Worm (Caenorhabditis elegans) whole organism, young adult: ENCODE measurements around the gene F11C1.10.

Experiments
- F23B12.7 ChIP-seq: sonication (generic microtip); optimal IDR thresholded peaks from 2 replicates; lab custom pipeline; 2017; ENCODE audit warnings: missing genetic modification characterization, mild to moderate bottlenecking, missing compliant biosample characterization, antibody characterized with exemption, moderate library complexity; ENCODE audit not compliant: insufficient read depth
- F37B4.10 ChIP-seq: fragments of 200-800 bp; sonication (Bioruptor generic); IDR thresholded peaks from 2 replicates; pipeline ENCODE4 v1.3.6; 2022; ENCODE audit warnings: missing genetic modification characterization, missing compliant biosample characterization
- F49E8.2 ChIP-seq: sonication (generic microtip); optimal IDR thresholded peaks from 3 replicates; lab custom pipeline; 2017; ENCODE audit warnings: missing genetic modification characterization, mild to moderate bottlenecking, missing compliant biosample characterization, antibody characterized with exemption, moderate library complexity; ENCODE audit not compliant: insufficient read depth
- ceh-100 ChIP-seq: fragments of 200-800 bp; sonication (Bioruptor generic); IDR thresholded peaks from 2 replicates; pipeline ENCODE4 v1.3.6; 2022; ENCODE audit warnings: missing genetic modification reagents, missing genetic modification characterization, missing compliant biosample characterization
- chd-7 ChIP-seq: sonication (generic microtip); optimal IDR thresholded peaks from 2 replicates; lab custom pipeline; 2016; ENCODE audit warnings: mild to moderate bottlenecking, missing genetic modification characterization, moderate library complexity, missing compliant biosample characterization
- lin-35 ChIP-seq, 3 experiments: fragments of 150-350 bp in 2 of 3; sonication (generic microtip) in 1 of 3; optimal IDR thresholded peaks; 2 replicates each; lab custom pipeline; 2014 to 2018; ENCODE audit warnings: missing biosample characterization in 3 of 3, missing genetic modification characterization in 3 of 3, missing genetic modification reagents in 3 of 3
- lin-40 ChIP-seq: sonication (generic microtip); optimal IDR thresholded peaks from 2 replicates; lab custom pipeline; 2016; ENCODE audit warnings: missing genetic modification characterization, mild to moderate bottlenecking, missing compliant biosample characterization, missing genotype, missing genetic modification reagents
- madf-10 ChIP-seq: sonication (generic microtip); optimal IDR thresholded peaks from 2 replicates; lab custom pipeline; 2016; ENCODE audit warnings: mild to moderate bottlenecking, missing genetic modification characterization, missing compliant biosample characterization
- nhr-120 ChIP-seq: fragments of 200-800 bp; sonication (Bioruptor generic); IDR thresholded peaks from 2 replicates; pipeline ENCODE4 v1.3.6; 2022; ENCODE audit warnings: missing genetic modification characterization, missing compliant biosample characterization
- nhr-27 ChIP-seq: fragments of 200-800 bp; sonication (Bioruptor generic); optimal IDR thresholded peaks from 2 replicates; lab custom pipeline; 2018; ENCODE audit warnings: mild to moderate bottlenecking, missing genetic modification characterization, moderate library complexity, missing compliant biosample characterization
- snpc-1.1 ChIP-seq: sonication (generic microtip); optimal IDR thresholded peaks from 2 replicates; lab custom pipeline; 2017; ENCODE audit warnings: missing genetic modification characterization, mild to moderate bottlenecking, missing compliant biosample characterization, antibody characterized with exemption, moderate library complexity, missing genotype, missing genetic modification reagents; ENCODE audit not compliant: insufficient read depth
- unc-130 ChIP-seq: sonication (generic microtip); optimal IDR thresholded peaks from 2 replicates; lab custom pipeline; 2016; ENCODE audit warnings: missing genetic modification reagents, missing genetic modification characterization, missing compliant biosample characterization
- unc-62 ChIP-seq: fragments of 150-350 bp; optimal IDR thresholded peaks from 2 replicates; lab custom pipeline; 2014; ENCODE audit warnings: missing biosample characterization, missing genetic modification reagents, missing genetic modification characterization
- ztf-28 ChIP-seq: fragments of 200-800 bp; sonication (Bioruptor generic); IDR thresholded peaks from 2 replicates; pipeline ENCODE4 v1.3.6; 2022; ENCODE audit warnings: missing genetic modification reagents, missing genetic modification characterization, missing compliant biosample characterization

DNA sequence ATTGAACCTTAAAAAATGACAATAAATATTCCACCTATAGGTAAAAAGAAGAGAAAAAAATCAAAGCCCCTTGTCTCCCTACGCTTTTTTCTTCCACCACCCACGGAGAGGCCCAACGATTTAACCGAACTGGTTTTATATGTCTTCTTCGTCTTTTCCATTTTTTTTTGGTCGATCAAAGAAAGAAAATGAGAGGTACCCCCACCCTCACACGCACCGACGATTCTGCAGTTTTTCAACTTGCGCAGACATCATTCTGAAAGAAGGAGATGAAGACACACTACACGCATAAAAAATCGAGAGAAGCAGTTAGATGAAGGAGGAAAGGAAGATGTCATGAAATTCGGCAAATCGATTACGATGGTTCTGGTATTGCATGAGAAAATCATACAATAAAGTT lies 37.5 kb downstream of the F11C1.10 start:
- no peak for TF ChIP-seq madf-10 (tag; lab: Kevin White, UChicago)
- no peak for TF ChIP-seq ceh-100 (GFP tag; lab: Robert Waterston, UW)
- TF ChIP-seq unc-130 = no peak
- no peak for TF ChIP-seq lin-35 (GFP tag; optimal IDR thresholded peaks at IDR 0.05; lab: Kevin White, UChicago)
- no peak for TF ChIP-seq unc-62
- no peak for TF ChIP-seq nhr-27
- TF ChIP-seq nhr-120 (GFP tag; lab: Robert Waterston, UW) = no peak
- TF ChIP-seq chd-7 = no peak
- no peak for TF ChIP-seq lin-40
- TF ChIP-seq ztf-28 (GFP tag; lab: Robert Waterston, UW) = no peak
- no peak for TF ChIP-seq F49E8.2 (tag; lab: Kevin White, UChicago)
- TF ChIP-seq snpc-1.1 (tag; lab: Kevin White, UChicago) = no peak
- TF ChIP-seq F23B12.7 (tag; lab: Kevin White, UChicago) = no peak
- no peak for TF ChIP-seq F37B4.10 (GFP tag; lab: Robert Waterston, UW)
